Fruit fly (Drosophila melanogaster): ENCODE results near the gene Oseg4.

Gene Oseg4

DNA sequence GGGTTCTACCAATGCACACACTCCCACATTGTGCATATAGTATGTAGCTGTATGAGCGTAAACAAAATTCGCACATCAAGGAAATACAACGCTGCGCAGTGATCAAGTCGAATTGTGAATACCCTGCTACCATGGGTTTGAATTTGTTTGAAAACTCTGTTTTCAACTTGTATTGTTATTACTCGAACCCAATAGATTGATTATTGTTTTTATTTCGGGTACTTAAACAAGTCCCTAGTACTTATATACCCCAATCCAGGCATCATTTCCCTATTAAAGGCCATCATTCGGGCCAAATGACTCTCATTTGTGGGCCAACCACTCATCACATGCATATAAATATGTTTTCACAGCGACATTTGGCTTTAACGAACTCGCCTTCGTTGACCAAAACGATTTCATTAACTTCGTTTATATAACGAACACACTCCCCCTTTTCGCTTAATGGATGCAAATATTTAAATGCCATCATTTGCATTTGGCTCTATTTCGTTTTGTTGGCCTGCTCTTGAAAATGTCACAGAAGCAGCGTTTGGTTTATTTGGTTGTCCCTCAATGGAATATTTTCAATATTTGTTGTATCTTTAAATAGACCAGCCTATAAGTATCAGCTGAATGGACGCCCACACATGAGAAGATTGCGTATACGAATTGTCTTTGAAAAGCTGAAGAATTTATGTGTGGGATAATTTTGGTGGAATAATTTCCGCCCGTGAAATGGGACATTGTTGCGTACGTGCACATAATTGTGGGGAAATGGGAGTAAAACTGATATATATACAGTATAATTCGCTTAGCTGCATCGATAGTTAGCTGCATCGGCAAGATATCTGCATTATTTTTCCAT lies 4.8 kb upstream of the Oseg4 start (continued):
- TF ChIP-seq CG10654 (GFP tag; optimal IDR thresholded peaks at IDR 0.05) = no peak
- no peak for TF ChIP-seq CG10565 (GFP tag; optimal IDR thresholded peaks at IDR 0.05)
- TF ChIP-seq slp2 (GFP tag; optimal IDR thresholded peaks at IDR 0.05) = peak; percentile 36
- peak; percentile 65; the same call in 1 of the 2 replicates for TF ChIP-seq chm (GFP tag; IDR thresholded peaks at IDR 0.05)
- TF ChIP-seq Mad (GFP tag; optimal IDR thresholded peaks at IDR 0.05) = peak; percentile 42
- no peak for TF ChIP-seq cad (GFP tag; optimal IDR thresholded peaks at IDR 0.05)
- peak; percentile 56 for TF ChIP-seq bcd (GFP tag; optimal IDR thresholded peaks at IDR 0.05)
- TF ChIP-seq CG9215 (GFP tag; IDR thresholded peaks at IDR 0.05) = peak; percentile 52; the same call in 1 of the 2 replicates
- no peak for TF ChIP-seq bigmax (GFP tag; optimal IDR thresholded peaks at IDR 0.05)
- peak; percentile 76; the same call in 2 of the 3 replicates for TF ChIP-seq CG11456 (GFP tag; IDR thresholded peaks at IDR 0.05)
- peak in 1 of 2 experiments; percentile 70 for TF ChIP-seq Eip74EF (GFP tag; optimal IDR thresholded peaks at IDR 0.05)
- TF ChIP-seq gcm (GFP tag; optimal IDR thresholded peaks at IDR 0.05) = no peak
- peak; percentile 58 for TF ChIP-seq CG7372 (GFP tag; IDR thresholded peaks at IDR 0.05)
- no peak for TF ChIP-seq CG17802 (tag; optimal IDR thresholded peaks at IDR 0.05)
- TF ChIP-seq gem (tag; optimal IDR thresholded peaks at IDR 0.05) = peak; percentile 76
- peak; percentile 87 for TF ChIP-seq sd (tag; optimal IDR thresholded peaks at IDR 0.05)
- TF ChIP-seq CG1832 (GFP tag; optimal IDR thresholded peaks at IDR 0.05) = no peak
- TF ChIP-seq CG3065 (GFP tag; optimal IDR thresholded peaks at IDR 0.05) = no peak
- peak; percentile 66 for TF ChIP-seq CG9609 (GFP tag; optimal IDR thresholded peaks at IDR 0.05)
- TF ChIP-seq ro (GFP tag; IDR thresholded peaks at IDR 0.05) = 0 out of 2 replicates have a peak, but pooled peaks have one; percentile 13
- TF ChIP-seq Aef1 (GFP tag; IDR thresholded peaks at IDR 0.05) = peak; percentile 73
- TF ChIP-seq Antp (GFP tag; optimal IDR thresholded peaks at IDR 0.05) = peak; percentile 57
- TF ChIP-seq jigr1 (GFP tag; IDR thresholded peaks at IDR 0.05) = peak; percentile 47; the same call in 2 of the 3 replicates
- TF ChIP-seq Side (GFP tag; optimal IDR thresholded peaks at IDR 0.05) = peak; percentile 23
- TF ChIP-seq unpg (GFP tag; optimal IDR thresholded peaks at IDR 0.05) = peak; percentile 64
- peak; percentile 62; the same call in 1 of the 2 replicates for TF ChIP-seq dimm (GFP tag; IDR thresholded peaks at IDR 0.05)
- peak; percentile 19 for TF ChIP-seq salm (tag; optimal IDR thresholded peaks at IDR 0.05)
- peak; percentile 52 for TF ChIP-seq Drgx (GFP tag; IDR thresholded peaks at IDR 0.05)
- peak; percentile 81 for TF ChIP-seq Xbp1 (GFP tag; optimal IDR thresholded peaks at IDR 0.05)
- TF ChIP-seq Sin3A (optimal IDR thresholded peaks at IDR 0.05) = no peak
- TF ChIP-seq CG33557 (GFP tag; optimal IDR thresholded peaks at IDR 0.05) = no peak
- TF ChIP-seq Dfd (GFP tag; optimal IDR thresholded peaks at IDR 0.05) = no peak
- peak; percentile 65; the same call in 1 of the 2 replicates for TF ChIP-seq CG32772 (GFP tag; IDR thresholded peaks at IDR 0.05)
- TF ChIP-seq CG13287 (GFP tag; IDR thresholded peaks at IDR 0.05; ENCODE audit: partially characterized antibody) = no peak
- TF ChIP-seq nmo (GFP tag; optimal IDR thresholded peaks at IDR 0.05) = peak; percentile 66
- peak; percentile 70; the same call in 2 of the 3 replicates for TF ChIP-seq Mrtf (GFP tag; IDR thresholded peaks at IDR 0.05)
- TF ChIP-seq zfh1 (GFP tag; IDR thresholded peaks at IDR 0.05) = peak; percentile 62; the same call in 2 of the 3 replicates
- TF ChIP-seq mirr (GFP tag; optimal IDR thresholded peaks at IDR 0.05) = no peak
- TF ChIP-seq ap (GFP tag; IDR thresholded peaks at IDR 0.05) = peak; percentile 79
- TF ChIP-seq twi (tag; optimal IDR thresholded peaks at IDR 0.05) = no peak
- peak; percentile 94 for TF ChIP-seq Ets65A (GFP tag)
- peak; percentile 11 for TF ChIP-seq run (tag; optimal IDR thresholded peaks at IDR 0.05)
- TF ChIP-seq CG8359 (GFP tag; optimal IDR thresholded peaks at IDR 0.05; ENCODE audit: borderline replicate concordance) = no peak
- peak; percentile 14 for TF ChIP-seq caup (GFP tag; optimal IDR thresholded peaks at IDR 0.05; ENCODE audit: severe bottlenecking)
- peak; percentile 21 for TF ChIP-seq NK7.1 (GFP tag; optimal IDR thresholded peaks at IDR 0.05)
- TF ChIP-seq sens (GFP tag) = peak; percentile 86
- TF ChIP-seq org-1 (GFP tag; optimal IDR thresholded peaks at IDR 0.05) = peak; percentile 31
- peak; percentile 78 for TF ChIP-seq lilli (GFP tag; optimal IDR thresholded peaks at IDR 0.05)
- TF ChIP-seq chn (GFP tag; optimal IDR thresholded peaks at IDR 0.05) = peak; percentile 55
